Worm (Caenorhabditis elegans) whole organism, mixed stage, embryonic: ENCODE measurements around the gene Y45F3A.8.

ENCODE experiments used
- M03D4.4 ChIP-seq: sonication (generic microtip); optimal IDR thresholded peaks from 2 replicates; lab custom pipeline; 2017; ENCODE audit warnings: mild to moderate bottlenecking, missing genetic modification characterization, missing compliant biosample characterization
- bed-3 ChIP-seq: fragments of 200-800 bp; sonication (Bioruptor generic); optimal IDR thresholded peaks from 3 replicates; lab custom pipeline; 2018; ENCODE audit warnings: mild to moderate bottlenecking, missing genetic modification characterization, moderate library complexity, missing compliant biosample characterization
- blmp-1 ChIP-seq: fragments of 150-350 bp; optimal IDR thresholded peaks from 2 replicates; lab custom pipeline; 2014; ENCODE audit warnings: missing biosample characterization, missing genetic modification characterization
- ceh-39 ChIP-seq: fragments of 150-350 bp; optimal IDR thresholded peaks from 2 replicates; lab custom pipeline; 2014; ENCODE audit warnings: missing biosample characterization, missing genetic modification characterization
- ceh-43 ChIP-seq: fragments of 200-800 bp; sonication (Bioruptor generic); optimal IDR thresholded peaks from 2 replicates; lab custom pipeline; 2018; ENCODE audit warnings: mild to moderate bottlenecking, missing genetic modification characterization, moderate library complexity, missing compliant biosample characterization
- ceh-83 ChIP-seq: fragments of 200-800 bp; sonication (Bioruptor generic); optimal IDR thresholded peaks from 2 replicates; lab custom pipeline; 2018; ENCODE audit warnings: mild to moderate bottlenecking, missing genetic modification characterization, missing compliant biosample characterization
- ces-1 ChIP-seq: fragments of 150-350 bp; optimal IDR thresholded peaks from 2 replicates; lab custom pipeline; 2014; ENCODE audit warnings: missing biosample characterization, missing genetic modification reagents, missing genetic modification characterization
- cnd-1 ChIP-seq: fragments of 200-800 bp; sonication (Bioruptor generic); optimal IDR thresholded peaks from 2 replicates; lab custom pipeline; 2018; ENCODE audit warnings: mild to moderate bottlenecking, missing genetic modification characterization, missing compliant biosample characterization
- elt-1 ChIP-seq: sonication (generic microtip); optimal IDR thresholded peaks from 2 replicates; lab custom pipeline; 2017; ENCODE audit warnings: missing genetic modification characterization, mild to moderate bottlenecking, missing compliant biosample characterization, antibody characterized with exemption, moderate library complexity, borderline replicate concordance; ENCODE audit not compliant: insufficient read depth
- elt-3 ChIP-seq: fragments of 150-350 bp; optimal IDR thresholded peaks from 2 replicates; lab custom pipeline; 2014; ENCODE audit warnings: missing biosample characterization, missing genetic modification characterization
- flh-1 ChIP-seq: fragments of 200-800 bp; sonication (Bioruptor generic); optimal IDR thresholded peaks from 2 replicates; lab custom pipeline; 2018; ENCODE audit warnings: mild to moderate bottlenecking, missing genetic modification characterization, moderate library complexity, missing compliant biosample characterization
- ham-2 ChIP-seq: fragments of 200-800 bp; sonication (Bioruptor generic); optimal IDR thresholded peaks from 2 replicates; lab custom pipeline; 2018; ENCODE audit warnings: mild to moderate bottlenecking, missing genetic modification characterization, missing compliant biosample characterization
- hlh-1 ChIP-seq: fragments of 150-350 bp; optimal IDR thresholded peaks from 2 replicates; lab custom pipeline; 2014; ENCODE audit warnings: missing biosample characterization, missing genetic modification reagents, missing genetic modification characterization
- lin-13 ChIP-seq: fragments of 150-350 bp; optimal IDR thresholded peaks from 2 replicates; lab custom pipeline; 2014; ENCODE audit warnings: missing biosample characterization, missing genetic modification characterization
- lin-32 ChIP-seq: fragments of 200-800 bp; sonication (Bioruptor generic); optimal IDR thresholded peaks from 2 replicates; lab custom pipeline; 2018; ENCODE audit warnings: mild to moderate bottlenecking, missing genetic modification characterization, missing compliant biosample characterization
- lsy-2 ChIP-seq: fragments of 150-350 bp; optimal IDR thresholded peaks from 2 replicates; lab custom pipeline; 2014; ENCODE audit warnings: missing biosample characterization, missing genetic modification characterization
- mab-5 ChIP-seq: fragments of 150-350 bp; optimal IDR thresholded peaks from 2 replicates; lab custom pipeline; 2014; ENCODE audit warnings: missing biosample characterization, missing genetic modification characterization
- mep-1 ChIP-seq: fragments of 150-350 bp; optimal IDR thresholded peaks from 2 replicates; lab custom pipeline; 2017; ENCODE audit warnings: missing biosample characterization, missing genetic modification reagents, missing genetic modification characterization, inconsistent platforms
- mls-2 ChIP-seq: sonication (generic microtip); optimal IDR thresholded peaks from 2 replicates; lab custom pipeline; 2016; ENCODE audit warnings: mild to moderate bottlenecking, missing genetic modification characterization, moderate library complexity, missing compliant biosample characterization
- nhr-12 ChIP-seq: fragments of 150-350 bp; optimal IDR thresholded peaks from 2 replicates; lab custom pipeline; 2014; ENCODE audit warnings: missing biosample characterization, missing genetic modification characterization
- nhr-237 ChIP-seq: fragments of 150-350 bp; optimal IDR thresholded peaks from 2 replicates; lab custom pipeline; 2014; ENCODE audit warnings: missing biosample characterization, missing genetic modification characterization
- nhr-28 ChIP-seq: fragments of 150-350 bp; optimal IDR thresholded peaks from 2 replicates; lab custom pipeline; 2014; ENCODE audit warnings: missing biosample characterization, missing genetic modification characterization
- nhr-76 ChIP-seq: sonication (generic microtip); optimal IDR thresholded peaks from 2 replicates; lab custom pipeline; 2017; ENCODE audit warnings: missing biosample characterization, missing genetic modification characterization
- sem-2 ChIP-seq: fragments of 200-800 bp; sonication (Bioruptor generic); optimal IDR thresholded peaks from 2 replicates; lab custom pipeline; 2018; ENCODE audit warnings: mild to moderate bottlenecking, missing genetic modification characterization, missing compliant biosample characterization
- snpc-4 ChIP-seq: fragments of 150-350 bp; optimal IDR thresholded peaks from 2 replicates; lab custom pipeline; 2014; ENCODE audit warnings: missing biosample characterization, missing genetic modification characterization
- sptf-1 ChIP-seq: sonication (generic microtip); optimal IDR thresholded peaks from 2 replicates; lab custom pipeline; 2017; ENCODE audit warnings: mild to moderate bottlenecking, missing genetic modification characterization, moderate library complexity, missing compliant biosample characterization
- tbx-8 ChIP-seq: fragments of 200-800 bp; sonication (Bioruptor generic); optimal IDR thresholded peaks from 2 replicates; lab custom pipeline; 2018; ENCODE audit warnings: mild to moderate bottlenecking, missing genetic modification characterization, moderate library complexity, missing compliant biosample characterization
- unc-120 ChIP-seq: sonication (generic microtip); optimal IDR thresholded peaks from 2 replicates; lab custom pipeline; 2017; ENCODE audit warnings: missing genetic modification characterization, missing compliant biosample characterization; ENCODE audit not compliant: poor library complexity, severe bottlenecking
- unc-39 ChIP-seq: fragments of 150-350 bp; optimal IDR thresholded peaks from 2 replicates; lab custom pipeline; 2014; ENCODE audit warnings: missing biosample characterization, missing genetic modification characterization
- ztf-11 ChIP-seq: fragments of 150-350 bp; optimal IDR thresholded peaks from 2 replicates; lab custom pipeline; 2014; ENCODE audit warnings: missing biosample characterization, missing genetic modification characterization

Gene Y45F3A.8

ce11 chrIII:10569246-10569645 lies 23.4 kb downstream of the Y45F3A.8 start:
- no peak for TF ChIP-seq unc-39
- TF ChIP-seq mep-1 (tag; lab: Kevin White, UChicago): no peak
- TF ChIP-seq ceh-43 (GFP tag; lab: Kevin White, UChicago): no peak
- TF ChIP-seq bed-3 (GFP tag; lab: Kevin White, UChicago): no peak
- TF ChIP-seq nhr-12: no peak
- no peak for TF ChIP-seq snpc-4 (tag; lab: Kevin White, UChicago)
- no peak for TF ChIP-seq cnd-1
- no peak for TF ChIP-seq lin-32
- TF ChIP-seq sptf-1 (tag; lab: Kevin White, UChicago): no peak
- TF ChIP-seq nhr-237 (tag; lab: Kevin White, UChicago): no peak
- TF ChIP-seq lin-13 (tag; lab: Kevin White, UChicago): no peak
- TF ChIP-seq elt-1 (tag; lab: Kevin White, UChicago): no peak
- no peak for TF ChIP-seq nhr-76 (tag; lab: Kevin White, UChicago)
- TF ChIP-seq ceh-83 (GFP tag; lab: Kevin White, UChicago): no peak

ce11 chrIII:10565926-10566325 lies 26.7 kb downstream of the Y45F3A.8 start, which contains the start of gene acdh-11:
Gene acdh-11 (plus strand): TSS chrIII:10566258.
- TF ChIP-seq ham-2 (GFP tag; lab: Kevin White, UChicago): no peak
- no peak for TF ChIP-seq ces-1 (GFP tag; lab: Kevin White, UChicago)
- TF ChIP-seq unc-120: no peak
- no peak for TF ChIP-seq mab-5
- TF ChIP-seq blmp-1: no peak
- no peak for TF ChIP-seq ceh-83 (GFP tag; lab: Kevin White, UChicago)
- no peak for TF ChIP-seq bed-3 (GFP tag; lab: Kevin White, UChicago)
- no peak for TF ChIP-seq mls-2 (tag; lab: Kevin White, UChicago)
- no peak for TF ChIP-seq ztf-11 (tag; lab: Kevin White, UChicago)
- TF ChIP-seq tbx-8 (GFP tag; lab: Kevin White, UChicago): no peak
- no peak for TF ChIP-seq lin-13 (tag; lab: Kevin White, UChicago)
- TF ChIP-seq snpc-4 (tag; lab: Kevin White, UChicago): no peak
- TF ChIP-seq, all 35 proteins: peak for 0

- TF ChIP-seq elt-1 (tag; lab: Kevin White, UChicago) (peak; percentile 41), ztf-11 (tag; lab: Kevin White, UChicago) (no peak)
Measured at ce11 chrIII:10562542-10562941, 30.1 kb downstream of the Y45F3A.8 start.

ce11 chrIII:10561904-10562303 lies 30.7 kb downstream of the Y45F3A.8 start, which contains the start of gene Y45F3A.1:
Gene Y45F3A.1 (minus strand): TSS chrIII:10561915.
- TF ChIP-seq nhr-76 (tag; lab: Kevin White, UChicago) (no peak), sem-2 (GFP tag; lab: Kevin White, UChicago) (no peak), elt-1 (tag; lab: Kevin White, UChicago) (no peak), ham-2 (GFP tag; lab: Kevin White, UChicago) (no peak), flh-1 (GFP tag; lab: Kevin White, UChicago) (no peak), tbx-8 (GFP tag; lab: Kevin White, UChicago) (no peak), cnd-1 (no peak), lin-32 (no peak), nhr-12 (no peak), M03D4.4 (tag; lab: Kevin White, UChicago) (no peak), ceh-43 (GFP tag; lab: Kevin White, UChicago) (no peak), elt-3 (no peak)

- TF ChIP-seq blmp-1 (no peak), sem-2 (GFP tag; lab: Kevin White, UChicago) (no peak), elt-1 (tag; lab: Kevin White, UChicago) (no peak)
Measured at ce11 chrIII:10560296-10560695, 32.3 kb downstream of the Y45F3A.8 start, which contains the start of gene rab-30. Gene rab-30 (plus strand): TSS chrIII:10560596.

- TF ChIP-seq elt-1 (tag; lab: Kevin White, UChicago) (no peak), nhr-76 (tag; lab: Kevin White, UChicago) (no peak), lin-13 (tag; lab: Kevin White, UChicago) (no peak), lin-32 (no peak), ceh-83 (GFP tag; lab: Kevin White, UChicago) (no peak), lsy-2 (no peak), cnd-1 (no peak), hlh-1 (tag; lab: Kevin White, UChicago) (no peak), nhr-28 (tag; lab: Kevin White, UChicago) (no peak), ceh-39 (no peak), ces-1 (GFP tag; lab: Kevin White, UChicago) (no peak)
Measured at ce11 chrIII:10557910-10558309, 34.7 kb downstream of the Y45F3A.8 start, which contains the start of gene T21C12.4. Gene T21C12.4 (minus strand): TSS chrIII:10558010.
